Worm (Caenorhabditis elegans) whole organism, L3 larva: ENCODE measurements around the gene vamp-7.

Source experiments
- R02D3.7 ChIP-seq: fragments of 150-350 bp; optimal IDR thresholded peaks from 2 replicates; lab custom pipeline; 2014; ENCODE audit warnings: missing biosample characterization, missing genetic modification characterization
- ZK546.5 ChIP-seq: sonication (generic microtip); optimal IDR thresholded peaks from 2 replicates; lab custom pipeline; 2017; ENCODE audit warnings: missing biosample characterization, missing genetic modification characterization
- ama-1 ChIP-seq: fragments of 150-350 bp; optimal IDR thresholded peaks from 2 replicates; lab custom pipeline; 2018
- ceh-16 ChIP-seq: sonication (generic microtip); optimal IDR thresholded peaks from 2 replicates; lab custom pipeline; 2017; ENCODE audit warnings: missing biosample characterization, missing genetic modification characterization
- ceh-28 ChIP-seq: fragments of 150-350 bp; optimal IDR thresholded peaks from 2 replicates; lab custom pipeline; 2014; ENCODE audit warnings: missing biosample characterization, missing genetic modification reagents, missing genetic modification characterization
- ceh-82 ChIP-seq: fragments of 150-350 bp; optimal IDR thresholded peaks from 2 replicates; lab custom pipeline; 2014; ENCODE audit warnings: missing biosample characterization, missing genetic modification characterization
- ceh-9 ChIP-seq: sonication (generic microtip); optimal IDR thresholded peaks from 2 replicates; lab custom pipeline; 2018; ENCODE audit warnings: missing biosample characterization, missing genetic modification characterization
- daf-12 ChIP-seq: fragments of 150-350 bp; optimal IDR thresholded peaks from 2 replicates; lab custom pipeline; 2014; ENCODE audit warnings: missing biosample characterization, missing genetic modification reagents, missing genetic modification characterization
- egl-27 ChIP-seq: sonication (generic microtip); optimal IDR thresholded peaks from 4 replicates; lab custom pipeline; 2017; ENCODE audit warnings: missing biosample characterization, missing genetic modification reagents, missing genetic modification characterization
- egl-5 ChIP-seq: fragments of 150-350 bp; optimal IDR thresholded peaks from 2 replicates; lab custom pipeline; 2017; ENCODE audit warnings: missing biosample characterization, missing genetic modification reagents, missing genetic modification characterization, inconsistent platforms
- elt-1 ChIP-seq: fragments of 150-350 bp; optimal IDR thresholded peaks from 2 replicates; lab custom pipeline; 2014; ENCODE audit warnings: missing biosample characterization, missing genetic modification characterization
- elt-3 ChIP-seq, 3 experiments: fragments of 150-350 bp in 1 of 3; sonication (generic microtip) in 2 of 3; optimal IDR thresholded peaks; 2 replicates in 2 of 3; 4 replicates in 1 of 3; lab custom pipeline; 2014 to 2017; ENCODE audit warnings: missing biosample characterization in 3 of 3, missing genetic modification characterization in 3 of 3
- eor-1 ChIP-seq, 2 experiments: fragments of 150-350 bp; optimal IDR thresholded peaks; 2 replicates each; lab custom pipeline; 2014 to 2018; ENCODE audit warnings: missing biosample characterization in 2 of 2, missing genetic modification characterization in 2 of 2
- fkh-10 ChIP-seq: sonication (generic microtip); optimal IDR thresholded peaks from 2 replicates; lab custom pipeline; 2017; ENCODE audit warnings: missing biosample characterization, missing genetic modification reagents, missing genetic modification characterization
- fkh-2 ChIP-seq: fragments of 150-350 bp; optimal IDR thresholded peaks from 2 replicates; lab custom pipeline; 2014; ENCODE audit warnings: missing biosample characterization, missing genetic modification reagents, missing genetic modification characterization
- fos-1 ChIP-seq: fragments of 150-350 bp; optimal IDR thresholded peaks from 2 replicates; lab custom pipeline; 2014; ENCODE audit warnings: missing biosample characterization, missing genetic modification characterization
- hmg-11 ChIP-seq: sonication (generic microtip); optimal IDR thresholded peaks from 2 replicates; lab custom pipeline; 2016; ENCODE audit warnings: missing genetic modification characterization, missing compliant biosample characterization
- jun-1 ChIP-seq: fragments of 150-350 bp; optimal IDR thresholded peaks from 2 replicates; lab custom pipeline; 2014; ENCODE audit warnings: missing biosample characterization, missing genetic modification reagents, missing genetic modification characterization
- lin-15B ChIP-seq: fragments of 150-350 bp; optimal IDR thresholded peaks from 2 replicates; lab custom pipeline; 2014; ENCODE audit warnings: missing biosample characterization, missing genetic modification characterization
- lin-39 ChIP-seq: fragments of 150-350 bp; optimal IDR thresholded peaks from 2 replicates; lab custom pipeline; 2018; ENCODE audit warnings: missing biosample characterization, missing genetic modification reagents, missing genetic modification characterization
- lsy-12 ChIP-seq: sonication (generic microtip); optimal IDR thresholded peaks from 2 replicates; lab custom pipeline; 2016; ENCODE audit warnings: mild to moderate bottlenecking, missing genetic modification characterization, missing compliant biosample characterization
- mdl-1 ChIP-seq: fragments of 150-350 bp; optimal IDR thresholded peaks from 2 replicates; lab custom pipeline; 2014; ENCODE audit warnings: missing biosample characterization, missing genetic modification characterization
- mml-1 ChIP-seq: fragments of 150-350 bp; sonication (generic microtip); optimal IDR thresholded peaks from 3 replicates; lab custom pipeline; 2014; ENCODE audit warnings: missing biosample characterization, missing genetic modification characterization
- nfya-1 ChIP-seq: sonication (generic microtip); optimal IDR thresholded peaks from 2 replicates; lab custom pipeline; 2017; ENCODE audit warnings: missing genetic modification characterization, mild to moderate bottlenecking, missing compliant biosample characterization, antibody characterized with exemption, moderate library complexity; ENCODE audit not compliant: insufficient read depth
- nhr-11 ChIP-seq: fragments of 150-350 bp; optimal IDR thresholded peaks from 2 replicates; lab custom pipeline; 2014; ENCODE audit warnings: missing biosample characterization, missing genetic modification characterization
- nhr-23 ChIP-seq: fragments of 150-350 bp; optimal IDR thresholded peaks from 2 replicates; lab custom pipeline; 2014; ENCODE audit warnings: missing biosample characterization, missing genetic modification reagents, missing genetic modification characterization
- nhr-237 ChIP-seq: fragments of 150-350 bp; optimal IDR thresholded peaks from 2 replicates; lab custom pipeline; 2014; ENCODE audit warnings: missing biosample characterization, missing genetic modification characterization
- nhr-25 ChIP-seq: sonication (generic microtip); optimal IDR thresholded peaks from 2 replicates; lab custom pipeline; 2017; ENCODE audit warnings: missing biosample characterization, missing genetic modification characterization
- nhr-28 ChIP-seq: fragments of 150-350 bp; optimal IDR thresholded peaks from 2 replicates; lab custom pipeline; 2014; ENCODE audit warnings: missing biosample characterization, missing genetic modification characterization
- nhr-43 ChIP-seq: sonication (generic microtip); optimal IDR thresholded peaks from 2 replicates; lab custom pipeline; 2016; ENCODE audit warnings: mild to moderate bottlenecking, missing genetic modification characterization, missing compliant biosample characterization; ENCODE audit not compliant: poor library complexity, severe bottlenecking
- nhr-67 ChIP-seq: fragments of 150-350 bp; optimal IDR thresholded peaks from 2 replicates; lab custom pipeline; 2014; ENCODE audit warnings: missing biosample characterization, missing genetic modification characterization
- nhr-76 ChIP-seq: fragments of 150-350 bp; sonication (generic microtip); optimal IDR thresholded peaks from 5 replicates; lab custom pipeline; 2014; ENCODE audit warnings: missing biosample characterization, missing genetic modification characterization
- nhr-77 ChIP-seq: fragments of 150-350 bp; optimal IDR thresholded peaks from 2 replicates; lab custom pipeline; 2014; ENCODE audit warnings: missing biosample characterization, missing genetic modification characterization
- pha-4 ChIP-seq: fragments of 150-350 bp; optimal IDR thresholded peaks from 2 replicates; lab custom pipeline; 2014; ENCODE audit warnings: missing biosample characterization, missing genetic modification reagents, missing genetic modification characterization
- pqm-1 ChIP-seq: fragments of 150-350 bp; optimal IDR thresholded peaks from 2 replicates; lab custom pipeline; 2017; ENCODE audit warnings: missing biosample characterization, missing genetic modification characterization, inconsistent platforms
- sea-2 ChIP-seq: fragments of 150-350 bp; sonication (generic microtip); optimal IDR thresholded peaks from 4 replicates; lab custom pipeline; 2014; ENCODE audit warnings: missing biosample characterization, missing genetic modification reagents, missing genetic modification characterization
- skn-1 ChIP-seq: fragments of 150-350 bp; optimal IDR thresholded peaks from 2 replicates; lab custom pipeline; 2014; ENCODE audit warnings: missing biosample characterization, missing genetic modification characterization
- snpc-4 ChIP-seq: fragments of 150-350 bp; optimal IDR thresholded peaks from 2 replicates; lab custom pipeline; 2014; ENCODE audit warnings: missing biosample characterization, missing genetic modification characterization
- tbx-2 ChIP-seq: sonication (generic microtip); optimal IDR thresholded peaks from 2 replicates; lab custom pipeline; 2016; ENCODE audit warnings: mild to moderate bottlenecking, missing genetic modification characterization, missing compliant biosample characterization
- unc-62 ChIP-seq: fragments of 150-350 bp; sonication (generic microtip); optimal IDR thresholded peaks from 4 replicates; lab custom pipeline; 2014; ENCODE audit warnings: missing biosample characterization, missing genetic modification reagents, missing genetic modification characterization
- ztf-11 ChIP-seq: fragments of 150-350 bp; optimal IDR thresholded peaks from 2 replicates; lab custom pipeline; 2014; ENCODE audit warnings: missing biosample characterization, missing genetic modification characterization

Gene vamp-7

DNA sequence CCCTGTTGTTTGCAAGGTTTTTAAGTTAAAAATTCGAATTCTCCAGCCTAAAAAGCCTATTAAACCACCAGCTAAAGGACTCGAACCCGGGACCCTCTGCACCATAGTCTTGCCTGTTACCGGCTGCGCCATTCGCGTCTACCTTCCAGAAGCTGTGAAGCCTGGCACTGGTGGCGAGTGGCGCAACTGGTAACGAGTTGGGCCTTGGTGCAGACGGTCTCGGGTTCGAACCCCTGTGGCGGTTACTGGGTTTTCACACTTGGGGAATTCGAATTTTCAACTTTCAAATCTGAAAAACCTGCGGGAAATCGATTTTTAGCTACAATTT, 5.0 kb upstream of the vamp-7 start:
- no peak for TF ChIP-seq ZK546.5 (tag; lab: Kevin White, UChicago)
- TF ChIP-seq pha-4: no peak
- TF ChIP-seq nhr-76 (tag; lab: Kevin White, UChicago): no peak
- TF ChIP-seq R02D3.7: no peak
- no peak for TF ChIP-seq fos-1 (tag; lab: Kevin White, UChicago)
- TF ChIP-seq nfya-1 (tag; lab: Kevin White, UChicago): no peak
- TF ChIP-seq ceh-16: no peak
- no peak for TF ChIP-seq elt-1 (tag; lab: Kevin White, UChicago)
- no peak for TF ChIP-seq egl-5 (tag; lab: Kevin White, UChicago)
- TF ChIP-seq mdl-1 (tag; lab: Kevin White, UChicago): no peak
- TF ChIP-seq eor-1 (tag; optimal IDR thresholded peaks at IDR 0.05; lab: Kevin White, UChicago): no peak
- TF ChIP-seq nhr-23 (tag; lab: Kevin White, UChicago): no peak
- TF ChIP-seq pqm-1: no peak
- TF ChIP-seq mml-1 (tag; lab: Kevin White, UChicago): no peak
- TF ChIP-seq tbx-2 (tag; lab: Kevin White, UChicago): no peak
- no peak for TF ChIP-seq ztf-11

ce11 chrIV:2603556-2604021, 4.3 kb upstream of the vamp-7 start:
- no peak for TF ChIP-seq ceh-16
- peak; percentile 87 for TF ChIP-seq ama-1 (lab: Kevin White, UChicago)
- TF ChIP-seq pha-4: peak; percentile 61
- no peak for TF ChIP-seq elt-3 (tag; optimal IDR thresholded peaks at IDR 0.05; lab: Kevin White, UChicago)
- no peak for TF ChIP-seq lsy-12
- TF ChIP-seq nhr-25: peak; percentile 22
- peak; percentile 43 for TF ChIP-seq egl-5 (tag; lab: Kevin White, UChicago)
- peak; percentile 11 for TF ChIP-seq nhr-23 (tag; lab: Kevin White, UChicago)
- TF ChIP-seq nfya-1 (tag; lab: Kevin White, UChicago): peak; percentile 32

ce11 chrIV:2606572-2606971, 1.3 kb upstream of the vamp-7 start:
- TF ChIP-seq nhr-28 (tag; lab: Kevin White, UChicago): no peak
- TF ChIP-seq mml-1 (tag; lab: Kevin White, UChicago): no peak
- TF ChIP-seq elt-3 (tag; optimal IDR thresholded peaks at IDR 0.05; lab: Kevin White, UChicago): no peak
- no peak for TF ChIP-seq skn-1 (tag; lab: Kevin White, UChicago)
- TF ChIP-seq nhr-11 (tag; lab: Kevin White, UChicago): no peak
- no peak for TF ChIP-seq pha-4
- TF ChIP-seq ceh-28: no peak
- TF ChIP-seq nhr-77: no peak
- no peak for TF ChIP-seq eor-1 (tag; optimal IDR thresholded peaks at IDR 0.05; lab: Kevin White, UChicago)
- no peak for TF ChIP-seq nhr-237 (tag; lab: Kevin White, UChicago)
- no peak for TF ChIP-seq ztf-11
- no peak for TF ChIP-seq ceh-9 (tag; lab: Kevin White, UChicago)
- no peak for TF ChIP-seq fkh-10 (GFP tag; lab: Kevin White, UChicago)
- TF ChIP-seq unc-62: no peak
- no peak for TF ChIP-seq hmg-11
- no peak for TF ChIP-seq fkh-2 (tag; lab: Kevin White, UChicago)

DNA sequence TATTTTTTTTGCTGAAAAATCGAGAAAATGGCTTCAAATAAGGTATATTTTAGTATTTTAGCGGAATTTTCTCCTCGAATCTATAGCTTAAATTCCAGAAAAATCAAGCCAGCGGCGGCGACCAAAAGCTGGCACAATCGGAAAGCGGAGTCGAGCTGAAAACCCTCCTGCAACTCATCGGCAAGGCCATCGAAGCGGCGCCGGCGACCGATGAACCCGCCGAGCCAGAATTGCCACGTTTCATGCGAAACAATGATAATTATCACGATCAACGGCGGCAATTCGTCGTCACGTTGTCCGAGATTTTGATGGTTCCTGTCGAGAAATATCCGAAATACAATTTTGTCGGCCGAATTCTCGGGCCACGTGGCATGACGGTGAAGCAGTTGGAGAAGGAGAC, 2.6 kb downstream of the vamp-7 start, which contains the start of gene Y69A2AR.32:
Y69A2AR.32 (plus strand) TSS at position 28 of the 400 bp plus-strand sequence.
- TF ChIP-seq elt-3 (tag; optimal IDR thresholded peaks at IDR 0.05; lab: Kevin White, UChicago) (no peak), snpc-4 (tag; lab: Kevin White, UChicago) (no peak)

DNA sequence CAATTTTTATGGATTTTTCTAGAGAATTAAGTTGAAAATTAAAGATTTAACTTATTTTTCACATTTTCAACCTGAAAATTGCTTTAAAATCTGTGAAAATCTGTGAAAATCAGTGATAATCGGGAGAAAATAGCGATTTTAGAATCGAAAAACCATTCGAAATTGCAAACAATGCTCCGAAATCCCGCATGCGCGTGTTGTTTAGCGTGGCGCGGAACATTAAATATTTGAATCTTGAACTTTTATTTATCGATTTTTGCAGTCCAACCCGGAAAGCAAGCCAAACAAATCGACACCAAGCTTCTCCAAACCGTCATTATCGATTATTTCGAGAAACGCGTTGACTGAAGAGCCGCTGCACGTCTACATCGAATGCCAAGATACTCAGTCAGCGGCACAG, 3.1 kb downstream of the vamp-7 start:
- TF ChIP-seq nhr-76 (tag; lab: Kevin White, UChicago) (no peak), nfya-1 (tag; lab: Kevin White, UChicago) (no peak), nhr-28 (tag; lab: Kevin White, UChicago) (no peak), tbx-2 (tag; lab: Kevin White, UChicago) (no peak), egl-27 (tag; lab: Kevin White, UChicago) (no peak), pqm-1 (no peak), daf-12 (tag; lab: Kevin White, UChicago) (no peak), jun-1 (tag; lab: Kevin White, UChicago) (no peak), lsy-12 (no peak), nhr-25 (no peak), ceh-16 (no peak), nhr-67 (tag; lab: Kevin White, UChicago) (no peak), hmg-11 (no peak), sea-2 (GFP tag; lab: Kevin White, UChicago) (no peak), lin-39 (no peak), nhr-43 (no peak), lin-15B (no peak), egl-5 (tag; lab: Kevin White, UChicago) (no peak), elt-3 (tag; optimal IDR thresholded peaks at IDR 0.05; lab: Kevin White, UChicago) (no peak), ceh-82 (no peak)
